Fruit fly (Drosophila melanogaster) Kc167 (cell line): ENCODE data around the gene yellow-b.

ENCODE experiments used
- Myc ChIP-seq: fragments of >200 bp; optimal IDR thresholded peaks from 2 replicates; lab custom pipeline; 2017; ENCODE audit warnings: missing external identifiers
- Sin3A ChIP-seq: fragments of >200 bp; optimal IDR thresholded peaks from 2 replicates; lab custom pipeline; 2018; ENCODE audit warnings: missing external identifiers
- h ChIP-seq: fragments of >200 bp; optimal IDR thresholded peaks from 3 replicates; lab custom pipeline; 2018; ENCODE audit warnings: missing external identifiers
- insv ChIP-seq: fragments of >200 bp; optimal IDR thresholded peaks from 3 replicates; lab custom pipeline; 2018; ENCODE audit warnings: missing external identifiers
- psq ChIP-seq: fragments of >200 bp; optimal IDR thresholded peaks from 2 replicates; lab custom pipeline; 2017; ENCODE audit warnings: missing external identifiers
- ttk ChIP-seq: sonication (Bioruptor generic); optimal IDR thresholded peaks from 2 replicates; lab custom pipeline; 2017; ENCODE audit warnings: missing external identifiers

Gene yellow-b

DNA sequence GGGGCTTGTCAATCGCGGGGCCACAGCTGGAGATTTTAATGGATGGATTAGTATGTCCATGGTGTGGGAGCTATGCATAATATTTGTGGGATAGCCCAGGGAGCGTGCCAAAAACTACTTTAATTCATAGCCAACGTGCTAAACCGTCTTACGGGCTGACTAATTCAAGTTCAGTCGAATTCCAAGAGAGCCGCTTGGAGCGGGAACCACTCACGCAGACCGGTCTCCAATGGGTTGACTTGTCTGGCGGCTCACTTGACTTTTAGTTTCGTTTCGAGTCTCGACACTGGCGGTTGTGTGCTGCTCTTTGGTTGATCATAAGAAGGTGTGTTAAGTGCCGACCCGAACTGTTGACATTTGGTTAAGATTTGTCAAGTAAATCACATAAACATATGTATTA lies at the start of gene yellow-b:
TSS of gene yellow-b (plus strand) at position 263 of the 400 bp plus-strand sequence.
- TF ChIP-seq Sin3A (lab: Kevin White, UChicago) (no peak), h (no peak), ttk (lab: Kevin White, UChicago) (no peak), Myc (lab: Kevin White, UChicago) (no peak), psq (lab: Kevin White, UChicago) (no peak), insv (lab: Kevin White, UChicago) (no peak)

- TF ChIP-seq ttk (lab: Kevin White, UChicago) (no peak), insv (lab: Kevin White, UChicago) (no peak), Sin3A (lab: Kevin White, UChicago) (no peak), h (no peak), psq (lab: Kevin White, UChicago) (no peak), Myc (lab: Kevin White, UChicago) (no peak)
Measured at dm6 chr2L:16706882-16707775, 47.0 kb upstream of the yellow-b start.

- TF ChIP-seq Sin3A (lab: Kevin White, UChicago), result no peak
Measured at dm6 chr2L:16709693-16710092, 44.4 kb upstream of the yellow-b start.

dm6 chr2L:16710234-16710633 lies 43.9 kb upstream of the yellow-b start:
- TF ChIP-seq Myc (lab: Kevin White, UChicago) (no peak), ttk (lab: Kevin White, UChicago) (no peak), insv (lab: Kevin White, UChicago) (no peak), h (no peak), psq (lab: Kevin White, UChicago) (no peak), Sin3A (lab: Kevin White, UChicago) (no peak)

dm6 chr2L:16710677-16711076 lies 43.5 kb upstream of the yellow-b start:
- TF ChIP-seq ttk (lab: Kevin White, UChicago) (no peak), insv (lab: Kevin White, UChicago) (no peak), Sin3A (lab: Kevin White, UChicago) (no peak), h (no peak), psq (lab: Kevin White, UChicago) (no peak), Myc (lab: Kevin White, UChicago) (no peak)

DNA sequence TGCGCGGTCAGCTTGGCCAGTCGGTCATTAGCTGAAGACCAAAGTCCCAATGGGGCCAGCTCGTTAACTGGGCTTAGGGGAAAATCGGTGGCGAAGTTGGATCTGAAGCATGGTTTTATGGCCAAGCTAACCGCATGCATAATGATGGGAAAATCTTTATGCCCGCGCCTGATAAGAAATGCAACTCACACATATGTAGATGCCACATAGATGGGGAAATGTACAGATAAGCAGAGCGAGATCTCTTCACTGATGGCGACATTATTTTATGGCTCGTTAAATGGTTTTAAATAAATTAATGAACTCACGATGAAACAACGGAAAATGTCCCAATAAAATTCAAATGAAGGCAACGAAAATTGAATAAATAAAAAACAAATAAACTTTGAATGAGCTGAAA lies 42.2 kb upstream of the yellow-b start:
- TF ChIP-seq insv (lab: Kevin White, UChicago), result no peak
- TF ChIP-seq Myc (lab: Kevin White, UChicago), result no peak
- no peak for TF ChIP-seq ttk (lab: Kevin White, UChicago)
- TF ChIP-seq psq (lab: Kevin White, UChicago), result no peak
- no peak for TF ChIP-seq h
- TF ChIP-seq Sin3A (lab: Kevin White, UChicago), result no peak

- no peak for TF ChIP-seq Sin3A (lab: Kevin White, UChicago)
- TF ChIP-seq h, result no peak
Measured at dm6 chr2L:16713929-16714328, 40.2 kb upstream of the yellow-b start.

dm6 chr2L:16715133-16715833 lies 38.9 kb upstream of the yellow-b start:
- no peak for TF ChIP-seq ttk (lab: Kevin White, UChicago)
- no peak for TF ChIP-seq Myc (lab: Kevin White, UChicago)
- no peak for TF ChIP-seq insv (lab: Kevin White, UChicago)
- TF ChIP-seq h, result no peak
- no peak for TF ChIP-seq Sin3A (lab: Kevin White, UChicago)
- no peak for TF ChIP-seq psq (lab: Kevin White, UChicago)

dm6 chr2L:16715841-16716701 lies 38.1 kb upstream of the yellow-b start, which contains the start of the genes Cyt-c-d and CG31808:
Cyt-c-d (plus strand) TSS chr2L:16715891.
CG31808 (minus strand) TSS chr2L:16716195.
- TF ChIP-seq insv (lab: Kevin White, UChicago) (no peak), Myc (lab: Kevin White, UChicago) (no peak), psq (lab: Kevin White, UChicago) (no peak), ttk (lab: Kevin White, UChicago) (no peak), Sin3A (lab: Kevin White, UChicago) (no peak)

dm6 chr2L:16716771-16717170 lies 37.4 kb upstream of the yellow-b start:
- TF ChIP-seq Sin3A (lab: Kevin White, UChicago), result no peak
- no peak for TF ChIP-seq Myc (lab: Kevin White, UChicago)
- TF ChIP-seq psq (lab: Kevin White, UChicago), result no peak
- TF ChIP-seq h, result no peak

DNA sequence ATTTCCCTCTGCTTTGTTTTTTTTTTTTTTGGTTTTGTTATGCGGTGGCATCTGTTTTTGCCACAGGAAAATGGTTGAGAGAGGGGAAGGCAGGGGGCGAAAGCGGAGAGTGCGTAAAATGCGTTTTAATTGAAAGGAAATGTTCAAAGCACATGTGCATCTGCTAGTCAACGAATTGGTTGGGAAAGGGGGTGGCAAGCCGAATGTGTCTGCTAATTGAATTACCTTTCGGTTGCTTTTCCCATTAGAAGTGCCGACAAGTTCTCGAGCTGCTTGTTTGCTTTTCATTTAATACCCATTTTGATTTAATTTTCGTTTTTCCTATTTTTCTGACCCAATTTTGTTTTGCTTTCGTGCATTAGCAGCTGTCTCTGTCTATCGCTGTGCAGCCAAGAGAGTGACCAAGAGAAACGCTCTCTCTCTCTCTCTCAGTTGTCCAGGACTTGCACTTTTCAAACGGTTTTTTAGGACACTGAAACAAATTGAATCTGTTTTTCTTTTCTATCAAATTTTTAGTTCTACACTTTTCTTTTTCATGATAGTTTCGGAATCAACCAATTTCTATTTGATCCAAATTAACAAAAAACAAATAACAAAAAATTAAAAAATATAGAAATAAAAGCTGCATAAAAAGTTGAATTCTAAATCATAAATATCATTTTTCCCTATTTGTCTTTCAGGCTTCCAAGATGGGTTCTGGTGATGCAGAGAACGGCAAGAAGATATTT lies 35.5 kb upstream of the yellow-b start:
- no peak for TF ChIP-seq insv (lab: Kevin White, UChicago)
